Fruit fly (Drosophila melanogaster) whole organism, embryonic: ENCODE results near the gene CG12728.

Experiments used
- ATbp ChIP-seq: fragments of 200-800 bp; sonication (Bioruptor generic); optimal IDR thresholded peaks from 2 replicates; lab custom pipeline; 2017; ENCODE audit warnings: missing biosample characterization, mild to moderate bottlenecking, missing genetic modification characterization, missing genetic modification reagents
- B-H2 ChIP-seq: fragments of 200-800 bp; sonication (Bioruptor generic); optimal IDR thresholded peaks from 2 replicates; lab custom pipeline; 2018; ENCODE audit warnings: missing biosample characterization, mild to moderate bottlenecking, missing genetic modification characterization
- CG10147 ChIP-seq: fragments of 200-800 bp; sonication (Bioruptor generic); optimal IDR thresholded peaks from 2 replicates; lab custom pipeline; 2019; ENCODE audit warnings: missing biosample characterization, mild to moderate bottlenecking, missing genetic modification characterization, moderate library complexity
- CG10959 ChIP-seq: fragments of 200-800 bp; sonication (Bioruptor generic); IDR thresholded peaks from 2 replicates; pipeline ENCODE4 v1.3.6; 2022; ENCODE audit warnings: missing biosample characterization, missing genetic modification characterization
- CG11560 ChIP-seq: fragments of 200-800 bp; sonication (Bioruptor generic); IDR thresholded peaks from 3 replicates; pipeline ENCODE4 v1.3.6; 2022; ENCODE audit warnings: missing biosample characterization, missing genetic modification characterization
- CG11723 ChIP-seq: fragments of 200-800 bp; sonication (Bioruptor generic); optimal IDR thresholded peaks from 2 replicates; lab custom pipeline; 2017; ENCODE audit warnings: missing biosample characterization, mild to moderate bottlenecking, missing genetic modification characterization
- CG13287 ChIP-seq: fragments of 200-800 bp; sonication (Bioruptor generic); IDR thresholded peaks from 2 replicates; pipeline ENCODE4 v1.3.6; 2022; ENCODE audit warnings: missing biosample characterization, missing genetic modification characterization; ENCODE audit not compliant: partially characterized antibody
- CG14667 ChIP-seq: fragments of 200-800 bp; sonication (Bioruptor generic); IDR thresholded peaks from 2 replicates; pipeline ENCODE4 v1.3.6; 2022; ENCODE audit warnings: missing biosample characterization, missing genetic modification characterization
- CG18011 ChIP-seq: fragments of 200-800 bp; sonication (Bioruptor generic); optimal IDR thresholded peaks from 2 replicates; lab custom pipeline; 2017; ENCODE audit warnings: missing biosample characterization, missing genetic modification characterization, mild to moderate bottlenecking, moderate library complexity, missing genotype
- CG1832 ChIP-seq: fragments of 200-800 bp; sonication (Bioruptor generic); optimal IDR thresholded peaks from 2 replicates; lab custom pipeline; 2017; ENCODE audit warnings: missing biosample characterization, mild to moderate bottlenecking, missing genetic modification characterization, inconsistent platforms
- CG2202 ChIP-seq: fragments of 200-800 bp; sonication (Bioruptor generic); optimal IDR thresholded peaks from 2 replicates; lab custom pipeline; 2018; ENCODE audit warnings: missing biosample characterization, mild to moderate bottlenecking, missing genetic modification characterization
- CG30431 ChIP-seq: fragments of 200-800 bp; sonication (Bioruptor generic); optimal IDR thresholded peaks from 2 replicates; lab custom pipeline; 2017; ENCODE audit warnings: missing biosample characterization, missing genetic modification characterization
- CG3163 ChIP-seq: fragments of 200-800 bp; sonication (Bioruptor generic); optimal IDR thresholded peaks from 3 replicates; lab custom pipeline; 2016; ENCODE audit warnings: missing biosample characterization, missing genetic modification characterization
- CG32532 ChIP-seq: fragments of 200-800 bp; sonication (Bioruptor generic); IDR thresholded peaks from 2 replicates; pipeline ENCODE4 v1.3.6; 2022; ENCODE audit warnings: missing biosample characterization, missing genetic modification characterization
- CG4854 ChIP-seq: fragments of 200-800 bp; sonication (Bioruptor generic); optimal IDR thresholded peaks from 2 replicates; lab custom pipeline; 2016; ENCODE audit warnings: missing biosample characterization, missing genetic modification characterization, inconsistent platforms
- CG7786 ChIP-seq: fragments of 200-800 bp; sonication (Bioruptor generic); optimal IDR thresholded peaks from 2 replicates; lab custom pipeline; 2016; ENCODE audit warnings: missing biosample characterization, missing genetic modification characterization
- CG7963 ChIP-seq: fragments of 200-800 bp; sonication (Bioruptor generic); IDR thresholded peaks from 3 replicates; pipeline ENCODE4 v1.3.6; 2022; ENCODE audit warnings: missing biosample characterization, missing genetic modification characterization; ENCODE audit not compliant: partially characterized antibody
- CHES-1-like ChIP-seq: fragments of 200-800 bp; sonication (Bioruptor generic); optimal IDR thresholded peaks from 2 replicates; lab custom pipeline; 2016; ENCODE audit warnings: missing biosample characterization, missing genetic modification characterization
- CTCF ChIP-seq: fragments of 200-800 bp; sonication (Bioruptor generic); optimal IDR thresholded peaks from 2 replicates; lab custom pipeline; 2017; ENCODE audit warnings: missing biosample characterization, mild to moderate bottlenecking, missing genetic modification characterization, moderate library complexity
- Deaf1 ChIP-seq: fragments of 200-800 bp; optimal IDR thresholded peaks from 3 replicates; lab custom pipeline; 2019; ENCODE audit warnings: missing biosample characterization, mild to moderate bottlenecking, missing genetic modification characterization, moderate library complexity
- Eip74EF ChIP-seq, 2 experiments: fragments of 200-800 bp in 1 of 2; fragments of >200 bp in 1 of 2; sonication (Bioruptor generic) in 1 of 2; optimal IDR thresholded peaks; 2 replicates each; lab custom pipeline; 2017 to 2019; ENCODE audit warnings: missing biosample characterization in 2 of 2, missing genetic modification characterization in 2 of 2, mild to moderate bottlenecking in 1 of 2, moderate library complexity in 1 of 2
- Ets97D ChIP-seq: fragments of 200-800 bp; sonication (Bioruptor generic); optimal IDR thresholded peaks from 3 replicates; lab custom pipeline; 2016; ENCODE audit warnings: missing biosample characterization, missing genetic modification characterization
- H15 ChIP-seq: fragments of 200-800 bp; sonication (Bioruptor generic); IDR thresholded peaks from 3 replicates; pipeline ENCODE4 v1.3.6; 2022; ENCODE audit warnings: missing biosample characterization, missing genetic modification characterization
- Hr51 ChIP-seq, 2 experiments: fragments of 200-800 bp; sonication (Bioruptor generic); optimal IDR thresholded peaks; 2 replicates in 1 of 2; 3 replicates in 1 of 2; lab custom pipeline; 2016 to 2018; ENCODE audit warnings: missing biosample characterization in 2 of 2, missing genetic modification characterization in 2 of 2, mild to moderate bottlenecking in 1 of 2, moderate library complexity in 1 of 2
- Jarid2 ChIP-seq: fragments of 200-800 bp; sonication (Bioruptor generic); optimal IDR thresholded peaks from 3 replicates; lab custom pipeline; 2017; ENCODE audit warnings: mild to moderate bottlenecking, missing biosample characterization, missing genetic modification reagents, missing genetic modification characterization
- Lhr ChIP-seq: fragments of 200-800 bp; sonication (Bioruptor generic); optimal IDR thresholded peaks from 3 replicates; lab custom pipeline; 2017; ENCODE audit warnings: mild to moderate bottlenecking, missing biosample characterization, missing genetic modification reagents, missing genetic modification characterization
- MBD-R2 ChIP-seq: fragments of 200-800 bp; sonication (Bioruptor generic); IDR thresholded peaks from 2 replicates; pipeline ENCODE4 v1.3.6; 2022; ENCODE audit warnings: missing biosample characterization, missing genetic modification characterization
- Max ChIP-seq: fragments of 200-800 bp; sonication (Bioruptor generic); optimal IDR thresholded peaks from 2 replicates; lab custom pipeline; 2016; ENCODE audit warnings: missing biosample characterization, mild to moderate bottlenecking, missing genetic modification characterization
- Mes4 ChIP-seq: fragments of 200-800 bp; sonication (Bioruptor generic); optimal IDR thresholded peaks from 2 replicates; lab custom pipeline; 2016; ENCODE audit warnings: missing biosample characterization, missing genetic modification characterization
- NfI ChIP-seq: fragments of 200-800 bp; sonication (Bioruptor generic); optimal IDR thresholded peaks from 3 replicates; lab custom pipeline; 2018; ENCODE audit warnings: missing biosample characterization, mild to moderate bottlenecking, missing genetic modification characterization, moderate library complexity
- Tbp ChIP-seq: fragments of >200 bp; optimal IDR thresholded peaks from 2 replicates; lab custom pipeline; 2018; ENCODE audit warnings: missing biosample characterization, missing genetic modification characterization
- Usf ChIP-seq: fragments of 200-800 bp; sonication (Bioruptor generic); optimal IDR thresholded peaks from 2 replicates; lab custom pipeline; 2017; ENCODE audit warnings: missing genotype, missing biosample characterization, missing genetic modification characterization
- crp ChIP-seq, 2 experiments: fragments of 200-800 bp; sonication (Bioruptor generic); optimal IDR thresholded peaks; 2 replicates in 1 of 2; 3 replicates in 1 of 2; lab custom pipeline; 2017; ENCODE audit warnings: missing biosample characterization in 2 of 2, missing genetic modification characterization in 2 of 2, mild to moderate bottlenecking in 1 of 2, moderate library complexity in 1 of 2
- dan ChIP-seq: fragments of 200-800 bp; sonication (Bioruptor generic); IDR thresholded peaks from 2 replicates; pipeline ENCODE4 v1.3.6; 2022; ENCODE audit warnings: missing biosample characterization, missing genetic modification characterization
- dmrt11E ChIP-seq: fragments of 200-800 bp; sonication (Bioruptor generic); optimal IDR thresholded peaks from 3 replicates; lab custom pipeline; 2018; ENCODE audit warnings: missing biosample characterization, mild to moderate bottlenecking, missing genetic modification characterization, moderate library complexity
- dmrt99B ChIP-seq: fragments of 200-800 bp; sonication (Bioruptor generic); optimal IDR thresholded peaks from 2 replicates; lab custom pipeline; 2018; ENCODE audit warnings: missing biosample characterization, mild to moderate bottlenecking, missing genetic modification characterization, moderate library complexity
- eve ChIP-seq, 2 experiments: fragments of >200 bp; optimal IDR thresholded peaks; 2 replicates each; lab custom pipeline; 2017; ENCODE audit warnings: missing biosample characterization in 2 of 2, missing genetic modification characterization in 2 of 2
- h ChIP-seq: fragments of >200 bp; optimal IDR thresholded peaks from 2 replicates; lab custom pipeline; 2017
- ham ChIP-seq: fragments of 200-800 bp; sonication (Bioruptor generic); IDR thresholded peaks from 2 replicates; pipeline ENCODE4 v1.3.6; 2022; ENCODE audit warnings: missing biosample characterization, missing genetic modification characterization
- jumu ChIP-seq: fragments of 200-800 bp; sonication (Bioruptor generic); optimal IDR thresholded peaks from 3 replicates; lab custom pipeline; 2016; ENCODE audit warnings: missing biosample characterization, missing genetic modification characterization
- kay ChIP-seq: fragments of 200-800 bp; sonication (Bioruptor generic); optimal IDR thresholded peaks from 2 replicates; lab custom pipeline; 2016; ENCODE audit warnings: missing biosample characterization, missing genetic modification characterization
- lola ChIP-seq, 3 experiments: fragments of >200 bp in 2 of 3; fragments of 200-800 bp in 1 of 3; sonication (Bioruptor generic) in 1 of 3; optimal IDR thresholded peaks; 2 replicates each; lab custom pipeline; 2017 to 2019; ENCODE audit warnings: missing biosample characterization in 3 of 3, missing genetic modification characterization in 3 of 3, mild to moderate bottlenecking in 1 of 3, moderate library complexity in 1 of 3
- lov ChIP-seq, 2 experiments: fragments of 200-800 bp in 1 of 2; fragments of >200 bp in 1 of 2; sonication (Bioruptor generic) in 1 of 2; IDR thresholded peaks in 1 of 2; optimal IDR thresholded peaks in 1 of 2; 2 replicates in 1 of 2; 3 replicates in 1 of 2; pipeline versions ENCODE4 v1.3.6 to Lab custom; 2017 to 2022; ENCODE audit warnings: missing biosample characterization in 1 of 2, missing genetic modification characterization in 1 of 2
- luna ChIP-seq: fragments of 200-800 bp; sonication (Bioruptor generic); optimal IDR thresholded peaks from 2 replicates; lab custom pipeline; 2016; ENCODE audit warnings: missing biosample characterization, missing genetic modification characterization
- prd ChIP-seq, 3 experiments: fragments of >200 bp in 2 of 3; fragments of 200-800 bp in 1 of 3; sonication (Bioruptor generic) in 1 of 3; optimal IDR thresholded peaks in 2 of 3; IDR thresholded peaks in 1 of 3; 2 replicates in 2 of 3; 3 replicates in 1 of 3; pipeline versions ENCODE4 v1.3.6 to Lab custom; 2017 to 2022; ENCODE audit warnings: missing biosample characterization in 1 of 3, missing genetic modification characterization in 1 of 3
- schlank ChIP-seq: fragments of 200-800 bp; sonication (Bioruptor generic); optimal IDR thresholded peaks from 2 replicates; lab custom pipeline; 2018; ENCODE audit warnings: missing biosample characterization, mild to moderate bottlenecking, missing genetic modification characterization
- sima ChIP-seq: fragments of 200-800 bp; sonication (Bioruptor generic); optimal IDR thresholded peaks from 2 replicates; lab custom pipeline; 2016; ENCODE audit warnings: missing biosample characterization, missing genetic modification characterization
- slou ChIP-seq: fragments of 200-800 bp; sonication (Bioruptor generic); optimal IDR thresholded peaks from 3 replicates; lab custom pipeline; 2016; ENCODE audit warnings: missing biosample characterization, missing genetic modification characterization
- zen2 ChIP-seq: fragments of 200-800 bp; sonication (Bioruptor generic); IDR thresholded peaks from 3 replicates; pipeline ENCODE4 v1.3.6; 2022; ENCODE audit warnings: missing biosample characterization, missing genetic modification characterization; ENCODE audit not compliant: partially characterized antibody

Gene CG12728

DNA sequence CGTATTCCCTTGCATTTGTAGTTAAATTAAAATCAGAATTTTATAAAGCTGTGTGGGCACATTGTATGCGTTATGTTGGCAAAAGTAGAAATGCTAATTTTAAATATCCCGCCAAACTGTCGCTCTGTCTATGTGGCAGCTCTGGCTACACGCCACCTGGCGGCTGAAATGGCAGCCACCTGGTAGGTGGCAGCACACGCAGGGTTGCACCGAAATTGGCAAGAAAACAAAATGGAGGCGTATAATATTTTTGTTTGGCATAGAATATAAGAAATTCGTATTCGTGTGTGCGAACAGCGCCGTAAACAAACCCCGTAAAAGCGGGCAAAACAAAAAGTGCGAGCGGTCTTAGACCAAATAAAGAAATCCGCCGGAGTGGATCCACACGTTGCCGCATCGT, 34.5 kb upstream of the CG12728 start, which contains the start of gene CG12236 (continued):
- TF ChIP-seq CG10959 (GFP tag; lab: Robert Waterston, UW) (peak; percentile 49; the same call in 1 of the 2 replicates), jumu (GFP tag; lab: Kevin White, UChicago) (peak; percentile 28), CG1832 (no peak), Max (peak; percentile 20), zen2 (GFP tag; lab: Robert Waterston, UW) (no peak), Hr51 (GFP tag; optimal IDR thresholded peaks at IDR 0.05; lab: Kevin White, UChicago) (peak in 1 of 2 experiments; percentile 47), NfI (GFP tag; lab: Kevin White, UChicago) (peak; percentile 65), Deaf1 (no peak), CG11560 (0 out of 3 replicates have a peak, but pooled peaks have one; percentile 50), ATbp (GFP tag; lab: Kevin White, UChicago) (peak; percentile 15), CG2202 (tag; lab: Kevin White, UChicago) (no peak), lola (GFP tag; optimal IDR thresholded peaks at IDR 0.05; lab: Kevin White, UChicago) (no peak), Lhr (GFP tag; lab: Kevin White, UChicago) (peak; percentile 83), eve (GFP tag; optimal IDR thresholded peaks at IDR 0.05; lab: Kevin White, UChicago) (no peak), lov (optimal IDR thresholded peaks at IDR 0.05; lab: Kevin White, UChicago) (no peak), lov (GFP tag; IDR thresholded peaks at IDR 0.05; lab: Robert Waterston, UW) (peak; percentile 63; the same call in 1 of the 3 replicates), dmrt11E (peak; percentile 29), CG7963 (no peak), Ets97D (peak; percentile 97), B-H2 (peak; percentile 74), slou (GFP tag; lab: Kevin White, UChicago) (peak; percentile 11), CG30431 (GFP tag; lab: Kevin White, UChicago) (no peak), H15 (no peak), CG11723 (GFP tag; lab: Kevin White, UChicago) (no peak), kay (GFP tag; lab: Kevin White, UChicago) (no peak), Tbp (GFP tag; lab: Kevin White, UChicago) (no peak), CG32532 (GFP tag; lab: Robert Waterston, UW) (peak; percentile 69), MBD-R2 (GFP tag; lab: Robert Waterston, UW) (peak; percentile 88), h (no peak), ham (GFP tag; lab: Robert Waterston, UW) (no peak), CG4854 (no peak), crp (GFP tag; optimal IDR thresholded peaks at IDR 0.05; lab: Kevin White, UChicago) (peak in 1 of 2 experiments; percentile 52), CG7786 (peak; percentile 2), CG13287 (peak; percentile 50; the same call in 1 of the 2 replicates), sima (GFP tag; lab: Kevin White, UChicago) (no peak), CG18011 (GFP tag; lab: Kevin White, UChicago) (no peak), CG3163 (GFP tag; lab: Kevin White, UChicago) (peak; percentile 26), CHES-1-like (GFP tag; lab: Kevin White, UChicago) (peak; percentile 75), Mes4 (GFP tag; lab: Kevin White, UChicago) (peak; percentile 1), CG14667 (no peak), prd (optimal IDR thresholded peaks at IDR 0.05; lab: Kevin White, UChicago) (no peak), prd (GFP tag; IDR thresholded peaks at IDR 0.05; lab: Robert Waterston, UW) (peak; percentile 23; the same call in 1 of the 3 replicates), Eip74EF (GFP tag; optimal IDR thresholded peaks at IDR 0.05; lab: Kevin White, UChicago) (no peak), dmrt99B (tag; lab: Kevin White, UChicago) (no peak), CTCF (peak; percentile 97), luna (GFP tag; lab: Kevin White, UChicago) (no peak), schlank (tag; lab: Kevin White, UChicago) (no peak), Usf (GFP tag; lab: Kevin White, UChicago) (peak; percentile 5), Jarid2 (no peak), dan (GFP tag; lab: Robert Waterston, UW) (no peak), CG10147 (GFP tag; lab: Kevin White, UChicago) (peak; percentile 39)
